Worm (Caenorhabditis elegans) whole organism, L3 larva: ENCODE measurements around the gene hmgs-1.

Experiments
- ceh-16 ChIP-seq: sonication (generic microtip); optimal IDR thresholded peaks from 2 replicates; lab custom pipeline; 2017; ENCODE audit warnings: missing biosample characterization, missing genetic modification characterization
- ceh-28 ChIP-seq: fragments of 150-350 bp; optimal IDR thresholded peaks from 2 replicates; lab custom pipeline; 2014; ENCODE audit warnings: missing biosample characterization, missing genetic modification reagents, missing genetic modification characterization
- daf-12 ChIP-seq: fragments of 150-350 bp; optimal IDR thresholded peaks from 2 replicates; lab custom pipeline; 2014; ENCODE audit warnings: missing biosample characterization, missing genetic modification reagents, missing genetic modification characterization
- elt-2 ChIP-seq: sonication (generic microtip); optimal IDR thresholded peaks from 2 replicates; lab custom pipeline; 2016; ENCODE audit warnings: missing genetic modification reagents, mild to moderate bottlenecking, missing genetic modification characterization, missing compliant biosample characterization
- fkh-10 ChIP-seq: sonication (generic microtip); optimal IDR thresholded peaks from 2 replicates; lab custom pipeline; 2017; ENCODE audit warnings: missing biosample characterization, missing genetic modification reagents, missing genetic modification characterization
- nhr-12 ChIP-seq: fragments of 150-350 bp; optimal IDR thresholded peaks from 2 replicates; lab custom pipeline; 2014; ENCODE audit warnings: missing biosample characterization, missing genetic modification characterization
- nhr-23 ChIP-seq: fragments of 150-350 bp; optimal IDR thresholded peaks from 2 replicates; lab custom pipeline; 2014; ENCODE audit warnings: missing biosample characterization, missing genetic modification reagents, missing genetic modification characterization
- nhr-237 ChIP-seq: fragments of 150-350 bp; optimal IDR thresholded peaks from 2 replicates; lab custom pipeline; 2014; ENCODE audit warnings: missing biosample characterization, missing genetic modification characterization
- pha-4 ChIP-seq: fragments of 150-350 bp; optimal IDR thresholded peaks from 2 replicates; lab custom pipeline; 2014; ENCODE audit warnings: missing biosample characterization, missing genetic modification reagents, missing genetic modification characterization
- pqm-1 ChIP-seq: fragments of 150-350 bp; optimal IDR thresholded peaks from 2 replicates; lab custom pipeline; 2017; ENCODE audit warnings: missing biosample characterization, missing genetic modification characterization, inconsistent platforms
- unc-39 ChIP-seq: sonication (generic microtip); optimal IDR thresholded peaks from 4 replicates; lab custom pipeline; 2017; ENCODE audit warnings: missing biosample characterization, missing genetic modification characterization
- ztf-11 ChIP-seq: fragments of 150-350 bp; optimal IDR thresholded peaks from 2 replicates; lab custom pipeline; 2014; ENCODE audit warnings: missing biosample characterization, missing genetic modification characterization
- ztf-4 ChIP-seq: fragments of 150-350 bp; optimal IDR thresholded peaks from 2 replicates; lab custom pipeline; 2014; ENCODE audit warnings: missing biosample characterization, missing genetic modification characterization

DNA sequence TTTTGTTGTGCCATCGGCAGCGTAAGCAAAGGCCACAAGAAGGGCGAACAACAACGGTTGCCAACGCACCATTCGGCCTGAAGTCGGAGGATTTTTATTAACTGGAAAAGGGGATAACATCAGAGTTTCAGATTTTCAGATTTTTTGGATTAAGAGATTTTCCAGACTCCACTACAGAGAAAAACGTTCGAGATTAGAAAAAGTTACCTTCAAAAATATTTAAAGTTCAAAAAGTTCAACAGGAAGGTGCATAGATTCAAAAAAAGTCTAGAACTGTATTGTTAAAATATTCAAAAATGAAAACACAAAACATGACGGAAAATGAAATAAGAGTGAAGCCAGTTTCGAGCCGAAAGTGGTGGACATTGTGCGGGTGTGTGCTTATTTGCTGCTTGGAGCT is 8.4 kb downstream of the hmgs-1 start, which contains the start of gene pqn-13:
- TF ChIP-seq fkh-10 (GFP tag; lab: Kevin White, UChicago) (no peak), ztf-11 (tag; lab: Kevin White, UChicago) (no peak), pha-4 (tag; lab: Kevin White, UChicago) (no peak), unc-39 (tag; lab: Kevin White, UChicago) (no peak), pqm-1 (tag; lab: Kevin White, UChicago) (no peak), ceh-16 (tag; lab: Kevin White, UChicago) (no peak), ztf-4 (tag; lab: Kevin White, UChicago) (no peak), nhr-12 (no peak), daf-12 (tag; lab: Kevin White, UChicago) (no peak), nhr-237 (tag; lab: Kevin White, UChicago) (no peak), nhr-23 (tag; lab: Kevin White, UChicago) (no peak), ceh-28 (tag; lab: Kevin White, UChicago) (no peak), elt-2 (tag; lab: Kevin White, UChicago) (no peak)
